ENCODE assay signal across 2 worm cellular contexts in the genomic region with DNA sequence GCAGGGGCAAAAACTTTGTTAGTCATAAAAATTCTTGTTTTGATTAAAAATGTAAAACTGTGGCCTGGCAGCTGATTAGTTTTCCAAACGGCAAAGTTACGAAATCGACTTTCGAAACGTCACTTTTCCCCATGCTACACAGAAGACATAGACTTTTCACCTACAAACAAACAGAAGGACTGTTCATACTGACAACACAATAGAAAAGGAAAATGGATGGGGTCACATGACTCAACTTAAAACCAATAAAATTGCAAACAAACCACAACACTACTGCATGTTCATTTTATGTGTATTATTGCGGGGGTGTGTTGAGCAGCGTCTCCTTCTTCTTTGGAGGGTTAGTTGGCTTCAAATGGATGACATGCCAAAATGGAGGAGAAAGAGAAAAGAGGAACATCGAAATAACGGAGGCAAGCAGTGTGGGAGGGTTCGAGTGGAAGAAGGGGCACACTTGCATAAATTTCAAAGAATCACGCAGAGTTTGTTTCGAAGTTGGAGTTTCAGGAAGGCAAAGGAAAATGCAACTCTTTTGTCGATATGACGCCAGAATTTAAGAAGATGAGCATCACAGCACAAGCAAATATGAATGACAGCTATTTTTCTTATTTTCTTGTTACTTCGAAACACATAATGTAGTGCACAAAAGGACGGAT.
TF ChIP-seq lines count a peak whose summit lies in the region.

No protein-coding gene starts in this region.

TF ChIP-seq in whole organism, L1 larva, 84 proteins besides CTCF, POLR2A, EP300 and RAD21 (continued from another document):
- peak; percentile 22 for TF ChIP-seq dsc-1 (tag; optimal IDR thresholded peaks at IDR 0.05; lab: Kevin White, UChicago)
- no peak for TF ChIP-seq aly-2 (tag; optimal IDR thresholded peaks at IDR 0.05; lab: Kevin White, UChicago)
- no peak for TF ChIP-seq fos-1 (tag; optimal IDR thresholded peaks at IDR 0.05; lab: Kevin White, UChicago)
- peak; percentile 35 for TF ChIP-seq zip-4 (GFP tag; optimal IDR thresholded peaks at IDR 0.05; lab: Kevin White, UChicago)

TF ChIP-seq in whole organism, L4 larva, 104 proteins besides CTCF, POLR2A, EP300 and RAD21 (continued from another document):
- TF ChIP-seq egl-27 (tag; optimal IDR thresholded peaks at IDR 0.05; lab: Kevin White, UChicago), result no peak
- no peak for TF ChIP-seq ceh-44 (GFP tag; IDR thresholded peaks at IDR 0.05; lab: Robert Waterston, UW)
- peak in 1 of 2 experiments; percentile 62 for TF ChIP-seq mdl-1 (tag; optimal IDR thresholded peaks at IDR 0.05; lab: Kevin White, UChicago)
- TF ChIP-seq tag-97 (GFP tag; IDR thresholded peaks at IDR 0.05; lab: Robert Waterston, UW), result no peak
- no peak for TF ChIP-seq Y75B8A.6 (GFP tag; IDR thresholded peaks at IDR 0.05; lab: Robert Waterston, UW)
- no peak for TF ChIP-seq pqm-1 (tag; optimal IDR thresholded peaks at IDR 0.05; lab: Kevin White, UChicago)
- no peak for TF ChIP-seq skn-1 (tag; optimal IDR thresholded peaks at IDR 0.05; lab: Kevin White, UChicago)
- TF ChIP-seq nhr-6 (tag; optimal IDR thresholded peaks at IDR 0.05; lab: Kevin White, UChicago), result peak; percentile 72
- no peak for TF ChIP-seq ZK337.2 (GFP tag; IDR thresholded peaks at IDR 0.05; lab: Robert Waterston, UW)
- TF ChIP-seq pha-4 (GFP tag; IDR thresholded peaks at IDR 0.05; lab: Robert Waterston, UW), result no peak
- TF ChIP-seq pha-4 (tag; optimal IDR thresholded peaks at IDR 0.05; lab: Kevin White, UChicago), result peak; percentile 84
- peak in 1 of 2 experiments; percentile 34 for TF ChIP-seq hif-1 (tag; optimal IDR thresholded peaks at IDR 0.05; lab: Kevin White, UChicago)
- peak; percentile 68 for TF ChIP-seq nhr-28 (tag; optimal IDR thresholded peaks at IDR 0.05; lab: Kevin White, UChicago)
- no peak for TF ChIP-seq ztf-7 (tag; optimal IDR thresholded peaks at IDR 0.05; lab: Kevin White, UChicago)
- no peak for TF ChIP-seq zag-1 (tag; optimal IDR thresholded peaks at IDR 0.05; lab: Kevin White, UChicago)
- TF ChIP-seq ztf-11 (tag; optimal IDR thresholded peaks at IDR 0.05; lab: Kevin White, UChicago), result no peak
- TF ChIP-seq arid-1 (GFP tag; conservative IDR thresholded peaks at IDR 0.05; lab: Robert Waterston, UW), result no peak
- no peak for TF ChIP-seq nhr-76 (tag; optimal IDR thresholded peaks at IDR 0.05; lab: Kevin White, UChicago)
- peak; percentile 62 for TF ChIP-seq dve-1 (tag; optimal IDR thresholded peaks at IDR 0.05; lab: Kevin White, UChicago; ENCODE audit: insufficient read depth)
- no peak for TF ChIP-seq daf-19 (GFP tag; conservative IDR thresholded peaks at IDR 0.05; lab: Robert Waterston, UW)
- no peak for TF ChIP-seq daf-16 (GFP tag; optimal IDR thresholded peaks at IDR 0.05; lab: Kevin White, UChicago)
- peak; percentile 85 for TF ChIP-seq daf-16 (tag; optimal IDR thresholded peaks at IDR 0.05; lab: Kevin White, UChicago)
- peak; percentile 34 for TF ChIP-seq rbr-2 (tag; optimal IDR thresholded peaks at IDR 0.05; lab: Kevin White, UChicago)
- TF ChIP-seq ceh-32 (tag; optimal IDR thresholded peaks at IDR 0.05; lab: Kevin White, UChicago; ENCODE audit: poor library complexity), result no peak
- TF ChIP-seq Y105C5A.15 (GFP tag; IDR thresholded peaks at IDR 0.05; lab: Robert Waterston, UW), result no peak
- no peak for TF ChIP-seq nhr-237 (tag; optimal IDR thresholded peaks at IDR 0.05; lab: Kevin White, UChicago)
- peak; percentile 34 for TF ChIP-seq aha-1 (tag; lab: Kevin White, UChicago)
- TF ChIP-seq zip-11 (GFP tag; IDR thresholded peaks at IDR 0.05; lab: Robert Waterston, UW), result no peak
TF ChIP-seq in whole organism, L4 larva: peak in this region for 23.
